Comparison of ENCODE assay signal across 1 fruit fly cellular context in genomic region chr3L:22835144-22835964, dm6.
TF ChIP-seq lines count a peak whose summit lies in the region.

TSS of gene jim (minus strand) at chr3L:22835194.

TF ChIP-seq in whole organism, embryonic, 481 proteins besides CTCF, POLR2A, EP300 and RAD21 (continued from another document and continues in another):
- TF ChIP-seq Mad (GFP tag; optimal IDR thresholded peaks at IDR 0.05; lab: Kevin White, UChicago) = no peak
- no peak for TF ChIP-seq CG7839 (tag; optimal IDR thresholded peaks at IDR 0.05; lab: Kevin White, UChicago)
- no peak for TF ChIP-seq jigr1 (GFP tag; IDR thresholded peaks at IDR 0.05; lab: Robert Waterston, UW)
- no peak for TF ChIP-seq Vsx1 (GFP tag; optimal IDR thresholded peaks at IDR 0.05; lab: Kevin White, UChicago)
- TF ChIP-seq CG12071 (GFP tag; optimal IDR thresholded peaks at IDR 0.05; lab: Kevin White, UChicago) = peak; percentile 30
- no peak for TF ChIP-seq CG10366 (GFP tag; IDR thresholded peaks at IDR 0.05; lab: Robert Waterston, UW)
- TF ChIP-seq fd96Cb (tag; optimal IDR thresholded peaks at IDR 0.05; lab: Kevin White, UChicago) = no peak
- TF ChIP-seq jumu (GFP tag; optimal IDR thresholded peaks at IDR 0.05; lab: Kevin White, UChicago) = no peak
- peak; percentile 1 for TF ChIP-seq HHEX (GFP tag; optimal IDR thresholded peaks at IDR 0.05; lab: Kevin White, UChicago)
- TF ChIP-seq odd (GFP tag; optimal IDR thresholded peaks at IDR 0.05; lab: Kevin White, UChicago) = no peak
- TF ChIP-seq CG4854 (GFP tag; optimal IDR thresholded peaks at IDR 0.05; lab: Kevin White, UChicago) = no peak
- TF ChIP-seq Usf (GFP tag; optimal IDR thresholded peaks at IDR 0.05; lab: Kevin White, UChicago) = no peak
- no peak for TF ChIP-seq ab (GFP tag; optimal IDR thresholded peaks at IDR 0.05; lab: Kevin White, UChicago)
- peak in 1 of 2 experiments; percentile 72 for TF ChIP-seq Hr51 (GFP tag; optimal IDR thresholded peaks at IDR 0.05; lab: Kevin White, UChicago)
- TF ChIP-seq Poxn (GFP tag; IDR thresholded peaks at IDR 0.05; lab: Robert Waterston, UW) = no peak
- no peak for TF ChIP-seq Bteb2 (GFP tag; optimal IDR thresholded peaks at IDR 0.05; lab: Kevin White, UChicago)
- TF ChIP-seq shn (GFP tag; optimal IDR thresholded peaks at IDR 0.05; lab: Kevin White, UChicago) = no peak
- no peak for TF ChIP-seq HLH54F (GFP tag; optimal IDR thresholded peaks at IDR 0.05; lab: Kevin White, UChicago)
- TF ChIP-seq CG8478 (optimal IDR thresholded peaks at IDR 0.05; lab: Kevin White, UChicago) = no peak
- TF ChIP-seq Hand (GFP tag; optimal IDR thresholded peaks at IDR 0.05; lab: Kevin White, UChicago) = peak; percentile 65
- no peak; the same call in 2 of the 3 replicates for TF ChIP-seq Dbx (GFP tag; IDR thresholded peaks at IDR 0.05; lab: Robert Waterston, UW)
- TF ChIP-seq fd3F (GFP tag; optimal IDR thresholded peaks at IDR 0.05; lab: Kevin White, UChicago) = no peak
- no peak for TF ChIP-seq CG9437 (GFP tag; optimal IDR thresholded peaks at IDR 0.05; lab: Kevin White, UChicago)
- no peak for TF ChIP-seq maf-S (GFP tag; optimal IDR thresholded peaks at IDR 0.05; lab: Kevin White, UChicago)
- no peak for TF ChIP-seq CG13424 (tag; optimal IDR thresholded peaks at IDR 0.05; lab: Kevin White, UChicago)
- TF ChIP-seq CG32772 (GFP tag; IDR thresholded peaks at IDR 0.05; lab: Robert Waterston, UW) = no peak
- no peak for TF ChIP-seq Rx (GFP tag; IDR thresholded peaks at IDR 0.05; lab: Robert Waterston, UW)
- TF ChIP-seq Oaz (GFP tag; IDR thresholded peaks at IDR 0.05; lab: Robert Waterston, UW) = no peak
- no peak for TF ChIP-seq sd (tag; optimal IDR thresholded peaks at IDR 0.05; lab: Kevin White, UChicago)
- no peak for TF ChIP-seq otp (GFP tag; IDR thresholded peaks at IDR 0.05; lab: Robert Waterston, UW)
- TF ChIP-seq Spps (tag; optimal IDR thresholded peaks at IDR 0.05; lab: Kevin White, UChicago) = no peak
- TF ChIP-seq Deaf1 (tag; optimal IDR thresholded peaks at IDR 0.05; lab: Kevin White, UChicago) = peak; percentile 91
- TF ChIP-seq gcm (GFP tag; optimal IDR thresholded peaks at IDR 0.05; lab: Kevin White, UChicago) = no peak
- TF ChIP-seq Blimp-1 (GFP tag; optimal IDR thresholded peaks at IDR 0.05; lab: Kevin White, UChicago) = no peak
- no peak for TF ChIP-seq CrebB (tag; optimal IDR thresholded peaks at IDR 0.05; lab: Kevin White, UChicago)
- TF ChIP-seq Dek (tag; optimal IDR thresholded peaks at IDR 0.05; lab: Kevin White, UChicago) = no peak
- no peak for TF ChIP-seq trh (GFP tag; optimal IDR thresholded peaks at IDR 0.05; lab: Kevin White, UChicago)
- no peak for TF ChIP-seq E2f1 (GFP tag; IDR thresholded peaks at IDR 0.05; lab: Robert Waterston, UW)
- no peak for TF ChIP-seq MESR4 (GFP tag; optimal IDR thresholded peaks at IDR 0.05; lab: Kevin White, UChicago)
- no peak for TF ChIP-seq fu2 (GFP tag; optimal IDR thresholded peaks at IDR 0.05; lab: Kevin White, UChicago)
- no peak for TF ChIP-seq run (tag; optimal IDR thresholded peaks at IDR 0.05; lab: Kevin White, UChicago)
- no peak for TF ChIP-seq CG14667 (GFP tag; IDR thresholded peaks at IDR 0.05; lab: Robert Waterston, UW)
- TF ChIP-seq cg (GFP tag; optimal IDR thresholded peaks at IDR 0.05; lab: Kevin White, UChicago) = peak; percentile 88
- no peak for TF ChIP-seq inv (GFP tag; IDR thresholded peaks at IDR 0.05; lab: Robert Waterston, UW; ENCODE audit: partially characterized antibody)
- no peak for TF ChIP-seq salm (tag; optimal IDR thresholded peaks at IDR 0.05; lab: Kevin White, UChicago)
- peak; percentile 24 for TF ChIP-seq Rfx (GFP tag; IDR thresholded peaks at IDR 0.05; lab: Robert Waterston, UW)
- no peak for TF ChIP-seq Gsc (GFP tag; IDR thresholded peaks at IDR 0.05; lab: Robert Waterston, UW)
- no peak for TF ChIP-seq tin (GFP tag; optimal IDR thresholded peaks at IDR 0.05; lab: Kevin White, UChicago)
- TF ChIP-seq Lim3 (GFP tag; IDR thresholded peaks at IDR 0.05; lab: Robert Waterston, UW) = no peak
- no peak for TF ChIP-seq emc (GFP tag; optimal IDR thresholded peaks at IDR 0.05; lab: Kevin White, UChicago)
- no peak for TF ChIP-seq Opbp (GFP tag; IDR thresholded peaks at IDR 0.05; lab: Robert Waterston, UW; ENCODE audit: partially characterized antibody)
- TF ChIP-seq CG6683 (GFP tag; optimal IDR thresholded peaks at IDR 0.05; lab: Kevin White, UChicago) = no peak
- peak; percentile 94; the same call in 3 of the 4 replicates for TF ChIP-seq chinmo (GFP tag; IDR thresholded peaks at IDR 0.05; lab: Robert Waterston, UW; ENCODE audit: partially characterized antibody)
- TF ChIP-seq CG15601 (tag; optimal IDR thresholded peaks at IDR 0.05; lab: Kevin White, UChicago) = no peak
- TF ChIP-seq CG32767 (GFP tag; IDR thresholded peaks at IDR 0.05; lab: Robert Waterston, UW) = peak; percentile 59; the same call in 1 of the 2 replicates
- no peak for TF ChIP-seq pum (GFP tag; optimal IDR thresholded peaks at IDR 0.05; lab: Kevin White, UChicago)
- TF ChIP-seq CG13624 (GFP tag; optimal IDR thresholded peaks at IDR 0.05; lab: Kevin White, UChicago) = no peak
- TF ChIP-seq gfzf (GFP tag; optimal IDR thresholded peaks at IDR 0.05; lab: Kevin White, UChicago) = no peak
- TF ChIP-seq fd64A (GFP tag; optimal IDR thresholded peaks at IDR 0.05; lab: Kevin White, UChicago) = no peak
- peak in 1 of 2 experiments; percentile 11 for TF ChIP-seq Pdp1 (GFP tag; optimal IDR thresholded peaks at IDR 0.05; lab: Kevin White, UChicago)
- no peak for TF ChIP-seq schlank (tag; optimal IDR thresholded peaks at IDR 0.05; lab: Kevin White, UChicago)
- peak; percentile 68 for TF ChIP-seq Fer1 (GFP tag; optimal IDR thresholded peaks at IDR 0.05; lab: Kevin White, UChicago)
- no peak for TF ChIP-seq exex (tag; optimal IDR thresholded peaks at IDR 0.05; lab: Kevin White, UChicago)
- TF ChIP-seq CG4707 (GFP tag; optimal IDR thresholded peaks at IDR 0.05; lab: Kevin White, UChicago) = no peak
- TF ChIP-seq D19A (tag; optimal IDR thresholded peaks at IDR 0.05; lab: Kevin White, UChicago) = no peak
- TF ChIP-seq Hsf (GFP tag; optimal IDR thresholded peaks at IDR 0.05; lab: Kevin White, UChicago) = no peak
- TF ChIP-seq CG7987 (GFP tag; optimal IDR thresholded peaks at IDR 0.05; lab: Kevin White, UChicago) = no peak
- TF ChIP-seq CG5953 (GFP tag; IDR thresholded peaks at IDR 0.05; lab: Robert Waterston, UW) = 0 out of 2 replicates have a peak, but pooled peaks have one; percentile 21
- TF ChIP-seq Sox102F (GFP tag; optimal IDR thresholded peaks at IDR 0.05; lab: Kevin White, UChicago) = no peak
- TF ChIP-seq BEAF-32 (GFP tag; optimal IDR thresholded peaks at IDR 0.05; lab: Kevin White, UChicago) = no peak
- no peak for TF ChIP-seq h (optimal IDR thresholded peaks at IDR 0.05; lab: Kevin White, UChicago)
- TF ChIP-seq rib (GFP tag; IDR thresholded peaks at IDR 0.05; lab: Robert Waterston, UW) = peak; percentile 95
- TF ChIP-seq chn (GFP tag; optimal IDR thresholded peaks at IDR 0.05; lab: Kevin White, UChicago) = no peak
- no peak for TF ChIP-seq pho (GFP tag; optimal IDR thresholded peaks at IDR 0.05; lab: Kevin White, UChicago)
- no peak for TF ChIP-seq CG2712 (tag; optimal IDR thresholded peaks at IDR 0.05; lab: Kevin White, UChicago)
- no peak for TF ChIP-seq CG8089 (GFP tag; optimal IDR thresholded peaks at IDR 0.05; lab: Kevin White, UChicago)
- peak; percentile 25 for TF ChIP-seq BtbVII (GFP tag; optimal IDR thresholded peaks at IDR 0.05; lab: Kevin White, UChicago)
- TF ChIP-seq CG9797 (GFP tag; optimal IDR thresholded peaks at IDR 0.05; lab: Kevin White, UChicago) = no peak
- peak; percentile 79 for TF ChIP-seq CG13894 (tag; optimal IDR thresholded peaks at IDR 0.05; lab: Kevin White, UChicago)
- no peak for TF ChIP-seq tgo (GFP tag; IDR thresholded peaks at IDR 0.05; lab: Robert Waterston, UW)
- no peak for TF ChIP-seq Sin3A (optimal IDR thresholded peaks at IDR 0.05; lab: Kevin White, UChicago)
- TF ChIP-seq Meics (GFP tag; optimal IDR thresholded peaks at IDR 0.05; lab: Kevin White, UChicago) = peak; percentile 4
- no peak for TF ChIP-seq CG6791 (GFP tag; IDR thresholded peaks at IDR 0.05; lab: Robert Waterston, UW; ENCODE audit: partially characterized antibody)
- peak; percentile 11 for TF ChIP-seq bcd (GFP tag; optimal IDR thresholded peaks at IDR 0.05; lab: Kevin White, UChicago)
- TF ChIP-seq sens (GFP tag; lab: Kevin White, UChicago) = no peak
- no peak; the same call in 2 of the 3 replicates for TF ChIP-seq ci (GFP tag; IDR thresholded peaks at IDR 0.05; lab: Robert Waterston, UW)
- no peak for TF ChIP-seq toy (GFP tag; IDR thresholded peaks at IDR 0.05; lab: Robert Waterston, UW)
- no peak for TF ChIP-seq az2 (GFP tag; optimal IDR thresholded peaks at IDR 0.05; lab: Kevin White, UChicago)
- TF ChIP-seq wor (GFP tag; IDR thresholded peaks at IDR 0.05; lab: Robert Waterston, UW) = no peak
- TF ChIP-seq CG16863 (GFP tag; optimal IDR thresholded peaks at IDR 0.05; lab: Kevin White, UChicago) = no peak
- TF ChIP-seq CG12104 (GFP tag; optimal IDR thresholded peaks at IDR 0.05; lab: Kevin White, UChicago) = no peak
- no peak for TF ChIP-seq CG30431 (GFP tag; optimal IDR thresholded peaks at IDR 0.05; lab: Kevin White, UChicago)
- TF ChIP-seq CG4730 (GFP tag; IDR thresholded peaks at IDR 0.05; lab: Robert Waterston, UW) = no peak
- TF ChIP-seq eve (GFP tag; optimal IDR thresholded peaks at IDR 0.05; lab: Kevin White, UChicago) = no peak
- TF ChIP-seq sqz (GFP tag; optimal IDR thresholded peaks at IDR 0.05; lab: Kevin White, UChicago) = peak; percentile 26
- no peak for TF ChIP-seq Ravus (GFP tag; IDR thresholded peaks at IDR 0.05; lab: Robert Waterston, UW)
- TF ChIP-seq CG2129 (GFP tag; IDR thresholded peaks at IDR 0.05; lab: Robert Waterston, UW; ENCODE audit: partially characterized antibody) = no peak
- TF ChIP-seq cas (GFP tag; IDR thresholded peaks at IDR 0.05; lab: Robert Waterston, UW) = no peak
- TF ChIP-seq CG3407 (GFP tag; optimal IDR thresholded peaks at IDR 0.05; lab: Kevin White, UChicago) = peak; percentile 49
- TF ChIP-seq repo (GFP tag; optimal IDR thresholded peaks at IDR 0.05; lab: Kevin White, UChicago) = no peak
- no peak for TF ChIP-seq CG1603 (tag; optimal IDR thresholded peaks at IDR 0.05; lab: Kevin White, UChicago)
- TF ChIP-seq lmd (GFP tag; IDR thresholded peaks at IDR 0.05; lab: Robert Waterston, UW) = no peak
- TF ChIP-seq CG18011 (GFP tag; optimal IDR thresholded peaks at IDR 0.05; lab: Kevin White, UChicago) = no peak
- TF ChIP-seq CG7745 (tag; optimal IDR thresholded peaks at IDR 0.05; lab: Kevin White, UChicago) = no peak
- TF ChIP-seq kah (GFP tag; optimal IDR thresholded peaks at IDR 0.05; lab: Kevin White, UChicago) = no peak
- TF ChIP-seq CG1602 (GFP tag; optimal IDR thresholded peaks at IDR 0.05; lab: Kevin White, UChicago) = no peak
- TF ChIP-seq Nf-YB (GFP tag; optimal IDR thresholded peaks at IDR 0.05; lab: Kevin White, UChicago) = no peak
- TF ChIP-seq zen (tag; optimal IDR thresholded peaks at IDR 0.05; lab: Kevin White, UChicago) = no peak
- TF ChIP-seq usp (GFP tag; optimal IDR thresholded peaks at IDR 0.05; lab: Kevin White, UChicago) = no peak
- TF ChIP-seq CG10959 (GFP tag; IDR thresholded peaks at IDR 0.05; lab: Robert Waterston, UW) = no peak
- TF ChIP-seq scrt (GFP tag; optimal IDR thresholded peaks at IDR 0.05; lab: Kevin White, UChicago) = peak; percentile 3
- no peak for TF ChIP-seq B-H1 (GFP tag; IDR thresholded peaks at IDR 0.05; lab: Robert Waterston, UW)
- TF ChIP-seq bab2 (GFP tag; optimal IDR thresholded peaks at IDR 0.05; lab: Kevin White, UChicago) = no peak
- peak; percentile 82 for TF ChIP-seq cwo (GFP tag; optimal IDR thresholded peaks at IDR 0.05; lab: Kevin White, UChicago)
- TF ChIP-seq CG8765 (GFP tag; IDR thresholded peaks at IDR 0.05; lab: Robert Waterston, UW) = no peak
- no peak for TF ChIP-seq Tbp (GFP tag; optimal IDR thresholded peaks at IDR 0.05; lab: Kevin White, UChicago)
- TF ChIP-seq CG12299 (tag; optimal IDR thresholded peaks at IDR 0.05; lab: Kevin White, UChicago) = peak; percentile 12
- TF ChIP-seq CG7928 (GFP tag; optimal IDR thresholded peaks at IDR 0.05; lab: Kevin White, UChicago) = no peak
- TF ChIP-seq onecut (GFP tag; IDR thresholded peaks at IDR 0.05; lab: Robert Waterston, UW) = peak; percentile 45; the same call in 1 of the 2 replicates
- no peak for TF ChIP-seq lilli (GFP tag; optimal IDR thresholded peaks at IDR 0.05; lab: Kevin White, UChicago)
- TF ChIP-seq CG18262 (tag; optimal IDR thresholded peaks at IDR 0.05; lab: Kevin White, UChicago) = no peak
- TF ChIP-seq CG14014 (GFP tag; IDR thresholded peaks at IDR 0.05; lab: Robert Waterston, UW) = no peak
- TF ChIP-seq ham (GFP tag; IDR thresholded peaks at IDR 0.05; lab: Robert Waterston, UW) = no peak
- TF ChIP-seq tx (GFP tag; optimal IDR thresholded peaks at IDR 0.05; lab: Kevin White, UChicago) = no peak
- TF ChIP-seq sc (optimal IDR thresholded peaks at IDR 0.05; lab: Kevin White, UChicago) = no peak
- no peak for TF ChIP-seq sc (GFP tag; optimal IDR thresholded peaks at IDR 0.05; lab: Kevin White, UChicago)
- no peak for TF ChIP-seq Sry-δ (GFP tag; optimal IDR thresholded peaks at IDR 0.05; lab: Kevin White, UChicago)
- TF ChIP-seq Dip2 (GFP tag; IDR thresholded peaks at IDR 0.05; lab: Robert Waterston, UW) = no peak
- no peak for TF ChIP-seq Sox100B (GFP tag; optimal IDR thresholded peaks at IDR 0.05; lab: Kevin White, UChicago)
- no peak for TF ChIP-seq CG12219 (GFP tag; optimal IDR thresholded peaks at IDR 0.05; lab: Kevin White, UChicago)
- no peak for TF ChIP-seq CG16815 (GFP tag; optimal IDR thresholded peaks at IDR 0.05; lab: Kevin White, UChicago)
- peak; percentile 44; the same call in 1 of the 2 replicates for TF ChIP-seq seq (GFP tag; IDR thresholded peaks at IDR 0.05; lab: Robert Waterston, UW)
- TF ChIP-seq dpn (GFP tag; optimal IDR thresholded peaks at IDR 0.05; lab: Kevin White, UChicago) = no peak
- TF ChIP-seq Hr78 (GFP tag; optimal IDR thresholded peaks at IDR 0.05; lab: Kevin White, UChicago) = no peak
- no peak for TF ChIP-seq CG11504 (tag; optimal IDR thresholded peaks at IDR 0.05; lab: Kevin White, UChicago)
- no peak for TF ChIP-seq CG16813 (GFP tag; IDR thresholded peaks at IDR 0.05; lab: Robert Waterston, UW; ENCODE audit: partially characterized antibody)
- no peak for TF ChIP-seq sim (GFP tag; IDR thresholded peaks at IDR 0.05; lab: Robert Waterston, UW)
- no peak for TF ChIP-seq Nf-YC (tag; optimal IDR thresholded peaks at IDR 0.05; lab: Kevin White, UChicago)
- TF ChIP-seq CG32532 (GFP tag; IDR thresholded peaks at IDR 0.05; lab: Robert Waterston, UW) = peak; percentile 54; the same call in 1 of the 2 replicates
- no peak for TF ChIP-seq wek (GFP tag; optimal IDR thresholded peaks at IDR 0.05; lab: Kevin White, UChicago)
